Worm (Caenorhabditis elegans) whole organism, L1 larva: ENCODE data around the gene F54B8.4.
"Not testable (repeated sequence)": the region's sequence is repeated elsewhere in the genome, so short reads cannot be mapped to it uniquely, and the experiment has no call there.

ENCODE experiments used
- ama-1 ChIP-seq: fragments of 150-350 bp; optimal IDR thresholded peaks from 2 replicates; lab custom pipeline; 2014
- egl-13 ChIP-seq: sonication (generic microtip); optimal IDR thresholded peaks from 2 replicates; lab custom pipeline; 2016; ENCODE audit warnings: missing genotype, missing genetic modification reagents, missing genetic modification characterization, missing compliant biosample characterization
- elt-2 ChIP-seq: sonication (generic microtip); optimal IDR thresholded peaks from 2 replicates; lab custom pipeline; 2016; ENCODE audit warnings: missing genetic modification characterization, mild to moderate bottlenecking, inconsistent platforms, missing compliant biosample characterization, missing genetic modification reagents
- lin-13 ChIP-seq: fragments of 150-350 bp; optimal IDR thresholded peaks from 2 replicates; lab custom pipeline; 2014; ENCODE audit warnings: missing biosample characterization, missing genetic modification reagents, missing genetic modification characterization
- mab-9 ChIP-seq: fragments of 200-800 bp; sonication (Bioruptor generic); IDR thresholded peaks from 2 replicates; pipeline ENCODE4 v1.3.6; 2022; ENCODE audit warnings: missing genetic modification reagents, missing genetic modification characterization, missing compliant biosample characterization
- nhr-12 ChIP-seq: sonication (generic microtip); optimal IDR thresholded peaks from 2 replicates; lab custom pipeline; 2017; ENCODE audit warnings: missing biosample characterization, missing genetic modification characterization
- nhr-77 ChIP-seq: fragments of 150-350 bp; optimal IDR thresholded peaks from 2 replicates; lab custom pipeline; 2014; ENCODE audit warnings: missing biosample characterization, missing genetic modification characterization
- zag-1 ChIP-seq: fragments of 150-350 bp; optimal IDR thresholded peaks from 2 replicates; lab custom pipeline; 2014; ENCODE audit warnings: missing biosample characterization, missing genetic modification characterization

- not testable (repeated sequence) for TF ChIP-seq mab-9 (GFP tag; lab: Robert Waterston, UW); zag-1; ama-1; lin-13; egl-13 (tag; lab: Kevin White, UChicago); nhr-12 (tag; lab: Kevin White, UChicago); nhr-77 (tag; lab: Kevin White, UChicago); elt-2 (tag; lab: Kevin White, UChicago)
Measured at ce11 chrV:15811982-15812381, 4.2 kb upstream of the F54B8.4 start, which contains the start of gene nhr-282.
